Worm (Caenorhabditis elegans): ENCODE data around the gene mrps-28.

The mrps-28 gene

DNA sequence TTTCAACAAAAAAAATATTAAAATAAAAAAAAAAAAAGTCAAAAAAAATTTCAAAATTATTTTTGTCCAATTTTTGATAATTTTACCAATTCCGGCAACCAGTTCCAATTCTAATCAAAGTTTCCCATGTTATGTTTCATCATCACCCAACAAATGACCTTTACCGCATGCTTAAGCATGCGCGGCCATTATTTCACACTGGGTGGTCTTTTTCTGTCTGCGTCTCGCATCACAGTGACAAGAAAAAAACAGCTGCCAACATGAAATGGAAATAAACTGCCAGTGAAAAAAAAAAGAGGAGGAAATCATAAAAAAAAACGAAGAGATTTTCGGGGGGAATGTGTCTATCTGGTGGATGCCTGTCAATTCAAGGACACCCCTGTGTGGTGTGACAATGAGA, 22.3 kb downstream of the mrps-28 start (continued):
- TF ChIP-seq lin-35 (GFP tag; optimal IDR thresholded peaks at IDR 0.05) (peak in 1 of 2 experiments; percentile 35), fos-1 (tag; optimal IDR thresholded peaks at IDR 0.05) (no peak), irx-1 (tag; optimal IDR thresholded peaks at IDR 0.05) (peak; percentile 45)

DNA sequence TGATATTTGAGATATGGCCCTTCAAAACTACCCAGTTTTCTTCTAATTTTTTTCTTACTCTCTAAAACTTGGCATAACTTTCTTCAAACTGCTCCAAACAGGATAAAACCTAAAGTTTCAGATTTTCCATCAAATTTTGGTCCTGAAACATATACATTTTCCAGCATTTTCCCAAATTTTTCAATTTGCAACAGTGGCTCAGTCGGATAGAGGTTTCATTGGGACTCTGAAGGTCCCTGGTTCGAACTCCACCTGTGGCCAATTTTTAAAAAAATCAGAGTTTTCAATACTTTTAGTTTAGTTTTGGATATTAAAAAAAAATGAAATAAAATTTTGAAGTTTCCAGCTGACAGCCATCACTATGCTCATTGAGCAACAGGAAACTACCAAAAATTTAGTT, 23.7 kb downstream of the mrps-28 start:
- TF ChIP-seq ceh-63 (GFP tag; optimal IDR thresholded peaks at IDR 0.05) (no peak), pax-3 (tag; optimal IDR thresholded peaks at IDR 0.05) (no peak), lsy-2 (tag; optimal IDR thresholded peaks at IDR 0.05) (no peak), unc-30 (tag; optimal IDR thresholded peaks at IDR 0.05) (no peak), nhr-47 (tag; optimal IDR thresholded peaks at IDR 0.05) (no peak), aly-2 (tag; optimal IDR thresholded peaks at IDR 0.05) (no peak), C34B4.2 (tag; optimal IDR thresholded peaks at IDR 0.05) (no peak), Y116A8C.19 (tag; optimal IDR thresholded peaks at IDR 0.05; ENCODE audit: borderline replicate concordance) (no peak), lin-13 (GFP tag; optimal IDR thresholded peaks at IDR 0.05) (no peak), unc-62 (GFP tag; optimal IDR thresholded peaks at IDR 0.05) (no peak), fkh-4 (tag; optimal IDR thresholded peaks at IDR 0.05; ENCODE audit: borderline replicate concordance) (no peak), ceh-82 (tag; optimal IDR thresholded peaks at IDR 0.05) (no peak), nhr-12 (tag; optimal IDR thresholded peaks at IDR 0.05) (no peak), nhr-237 (tag; optimal IDR thresholded peaks at IDR 0.05) (no peak), fos-1 (tag; optimal IDR thresholded peaks at IDR 0.05) (no peak), fkh-8 (tag; optimal IDR thresholded peaks at IDR 0.05) (no peak), tlp-1 (tag; optimal IDR thresholded peaks at IDR 0.05) (no peak), hlh-4 (tag; optimal IDR thresholded peaks at IDR 0.05) (no peak)

DNA sequence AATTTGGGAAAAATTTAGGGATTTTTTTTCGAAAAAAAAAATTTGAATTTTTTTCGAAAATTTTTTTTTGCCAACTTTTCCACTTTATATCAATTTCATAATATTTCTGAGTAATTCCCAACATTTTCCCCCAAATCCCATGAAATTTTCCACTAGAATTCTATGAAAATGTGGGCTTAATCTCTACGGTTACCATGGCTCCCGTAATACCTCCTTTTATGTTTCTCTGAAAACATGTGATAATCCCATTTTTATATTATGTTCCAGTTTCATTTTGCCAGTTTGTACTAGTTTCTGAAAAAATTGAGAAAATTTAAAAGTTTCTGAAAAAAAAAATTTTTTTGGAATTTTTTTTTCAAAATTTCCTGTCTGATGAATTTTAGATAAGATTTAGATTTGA, 24.2 kb downstream of the mrps-28 start:
- TF ChIP-seq fkh-8 (tag; optimal IDR thresholded peaks at IDR 0.05) (peak; percentile 91), pax-3 (tag; optimal IDR thresholded peaks at IDR 0.05) (peak; percentile 5), nhr-47 (tag; optimal IDR thresholded peaks at IDR 0.05) (peak; percentile 44), nhr-71 (tag; optimal IDR thresholded peaks at IDR 0.05) (peak; percentile 63), dsc-1 (tag; optimal IDR thresholded peaks at IDR 0.05) (peak; percentile 47), jun-1 (tag; optimal IDR thresholded peaks at IDR 0.05) (no peak)

DNA sequence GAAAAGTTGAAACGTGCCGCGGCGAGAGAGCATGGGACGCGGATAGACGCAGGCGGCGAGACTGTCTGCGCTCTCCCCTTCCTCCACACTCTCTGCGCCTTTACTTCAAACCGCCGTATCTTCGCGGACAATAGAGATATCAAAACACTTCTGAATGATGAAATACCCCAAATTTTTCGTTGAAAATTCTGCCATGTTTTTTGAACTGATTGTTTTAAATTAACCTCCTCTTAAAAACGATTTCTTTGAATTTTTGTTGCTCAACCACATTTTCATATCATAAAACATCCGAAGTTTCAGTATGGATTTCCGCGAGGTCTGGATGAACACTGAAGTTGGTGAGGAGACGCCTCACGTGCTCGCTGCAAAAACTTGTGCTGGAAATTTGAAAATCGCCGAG, 25.9 kb downstream of the mrps-28 start, which contains the start of gene Y43F8C.11:
Gene Y43F8C.11 (plus strand): TSS at position 301 of the 400 bp plus-strand sequence.
- TF ChIP-seq fkh-8 (tag; optimal IDR thresholded peaks at IDR 0.05) (no peak), unc-130 (tag; optimal IDR thresholded peaks at IDR 0.05) (no peak), jun-1 (tag; optimal IDR thresholded peaks at IDR 0.05) (no peak), aha-1 (tag; optimal IDR thresholded peaks at IDR 0.05) (no peak), vab-15 (tag; optimal IDR thresholded peaks at IDR 0.05) (no peak), xbp-1 (tag; optimal IDR thresholded peaks at IDR 0.05) (no peak)

DNA sequence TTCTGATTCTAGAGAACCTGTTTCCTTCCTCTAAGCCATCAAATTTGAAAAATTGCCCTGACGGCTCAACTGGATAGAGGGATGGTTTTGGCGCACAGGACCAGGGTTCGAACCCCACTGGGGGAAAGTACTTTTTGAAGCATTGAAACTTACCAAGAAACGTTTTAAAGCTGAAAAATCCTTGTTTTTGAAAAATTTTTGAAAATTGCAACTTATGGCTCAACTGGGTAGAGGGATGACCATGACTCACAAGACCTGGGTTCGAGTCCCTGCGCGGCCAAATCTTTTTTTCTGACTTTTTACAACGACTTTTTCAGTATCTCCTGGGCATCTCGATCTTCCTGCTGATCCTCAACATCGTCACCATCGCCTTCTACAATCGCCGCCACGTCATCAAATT, 26.8 kb downstream of the mrps-28 start:
- TF ChIP-seq dpl-1 (GFP tag; optimal IDR thresholded peaks at IDR 0.05), result no peak

DNA sequence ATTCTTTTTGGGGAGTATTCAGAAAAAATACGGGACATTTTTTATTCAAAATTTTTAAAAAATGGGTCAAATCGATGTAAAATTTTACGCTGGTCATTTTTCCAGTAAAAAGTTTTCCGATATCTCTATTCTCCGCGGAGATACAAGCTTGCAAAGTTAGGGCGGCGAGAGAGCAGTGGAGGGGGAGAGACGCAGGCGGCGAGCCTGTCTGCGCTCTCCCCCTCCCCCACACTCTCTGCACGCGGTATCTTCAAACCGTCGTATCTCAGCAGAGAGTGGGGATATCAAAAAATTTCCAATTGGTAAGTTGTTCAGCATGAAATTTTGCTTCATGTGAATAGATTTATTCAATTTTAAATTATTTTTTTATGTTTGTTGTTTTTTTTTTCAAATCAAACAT, 27.8 kb downstream of the mrps-28 start:
- no peak for TF ChIP-seq nhr-77 (tag; optimal IDR thresholded peaks at IDR 0.05)
- TF ChIP-seq zag-1 (tag; optimal IDR thresholded peaks at IDR 0.05), result no peak
- TF ChIP-seq mdl-1 (tag; optimal IDR thresholded peaks at IDR 0.05), result no peak
- no peak for TF ChIP-seq ama-1 (optimal IDR thresholded peaks at IDR 0.05)
- no peak for TF ChIP-seq ceh-63 (GFP tag; optimal IDR thresholded peaks at IDR 0.05)
- no peak for TF ChIP-seq unc-86 (tag; optimal IDR thresholded peaks at IDR 0.05)
- no peak for TF ChIP-seq nhr-84 (tag; optimal IDR thresholded peaks at IDR 0.05)
